Worm (Caenorhabditis elegans): ENCODE results near the gene nipa-1.

nipa-1 gene

DNA sequence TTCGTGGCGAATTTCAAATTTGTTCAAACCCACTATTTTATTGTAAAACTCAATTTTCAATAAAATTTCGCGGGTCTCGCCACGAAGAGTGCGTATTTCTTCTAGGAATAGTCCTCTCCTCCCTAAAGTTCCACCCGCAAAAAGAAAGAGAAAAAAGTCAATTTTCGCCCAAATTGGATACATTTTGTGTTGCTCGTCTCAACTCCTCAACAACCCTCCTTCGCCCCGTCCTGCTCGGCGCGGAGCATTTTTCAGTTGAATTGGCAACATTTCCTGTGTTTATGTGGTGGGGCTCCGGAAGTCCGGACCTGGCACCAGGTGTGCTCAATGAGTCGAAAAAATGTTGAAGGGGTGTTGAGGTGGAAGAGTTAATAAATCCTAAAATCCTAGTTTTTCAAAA lies 11.2 kb upstream of the nipa-1 start:
- TF ChIP-seq W03F9.2 (tag; optimal IDR thresholded peaks at IDR 0.05) (no peak), dao-5 (tag; optimal IDR thresholded peaks at IDR 0.05) (no peak), him-1 (tag; optimal IDR thresholded peaks at IDR 0.05) (no peak)

ce11 chrIII:3136325-3137001 lies 9.5 kb upstream of the nipa-1 start:
- TF ChIP-seq him-1 (tag; optimal IDR thresholded peaks at IDR 0.05) (no peak), W03F9.2 (tag; optimal IDR thresholded peaks at IDR 0.05) (no peak), dao-5 (tag; optimal IDR thresholded peaks at IDR 0.05) (no peak)

DNA sequence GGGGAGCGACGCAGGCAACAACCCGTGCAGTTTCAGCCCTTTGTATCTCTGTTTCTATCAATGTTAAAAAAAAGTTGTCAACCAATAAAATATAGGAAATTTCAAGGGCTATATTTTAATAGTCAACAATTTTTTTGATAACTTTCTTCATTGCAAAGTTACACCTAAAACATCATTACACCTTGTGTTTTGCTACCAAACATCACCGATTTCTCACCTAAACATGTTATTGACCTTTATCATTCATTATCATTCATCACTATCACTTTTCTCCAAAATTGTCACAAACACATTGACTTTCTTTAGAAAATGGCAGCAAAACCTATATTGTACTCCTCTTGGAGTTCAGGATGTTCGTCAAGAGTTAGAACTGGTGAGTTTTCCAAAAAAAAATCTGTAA lies 2.1 kb upstream of the nipa-1 start, which contains the start of gene Y53G8B.1:
Gene Y53G8B.1, plus strand, starts transcription at position 242 of the 400 bp plus-strand sequence.
- TF ChIP-seq W03F9.2 (tag; optimal IDR thresholded peaks at IDR 0.05) = no peak
- no peak for TF ChIP-seq him-1 (tag; optimal IDR thresholded peaks at IDR 0.05)
- TF ChIP-seq dao-5 (tag; optimal IDR thresholded peaks at IDR 0.05) = no peak

- peak; percentile 16 for TF ChIP-seq him-1 (tag; optimal IDR thresholded peaks at IDR 0.05)
- TF ChIP-seq dao-5 (tag; optimal IDR thresholded peaks at IDR 0.05) = no peak
Measured at ce11 chrIII:3127613-3128012, 689 bp upstream of the nipa-1 start.

- TF ChIP-seq him-1 (tag; optimal IDR thresholded peaks at IDR 0.05) (no peak), W03F9.2 (tag; optimal IDR thresholded peaks at IDR 0.05) (no peak), dao-5 (tag; optimal IDR thresholded peaks at IDR 0.05) (no peak)
Measured at ce11 chrIII:3124209-3124786, 2.6 kb downstream of the nipa-1 start.

DNA sequence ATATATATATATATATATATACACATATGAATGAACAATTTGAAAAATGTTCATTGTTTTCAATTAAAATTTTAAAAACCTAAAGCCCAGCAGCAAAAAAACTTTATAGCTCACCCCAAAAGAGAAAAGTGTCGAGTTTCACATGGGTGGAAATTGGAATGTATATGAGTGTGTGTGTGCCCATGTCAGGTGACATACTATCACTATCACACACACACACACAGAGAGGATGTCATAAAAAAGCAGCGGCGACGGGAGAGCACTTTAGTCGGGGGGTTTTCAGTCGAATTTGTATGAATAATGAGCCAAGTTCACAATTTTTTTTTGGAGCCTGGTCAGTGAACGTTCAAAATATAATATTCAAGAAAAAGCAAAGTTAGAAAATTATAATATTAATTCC lies 7.0 kb downstream of the nipa-1 start:
- TF ChIP-seq him-1 (tag; optimal IDR thresholded peaks at IDR 0.05) (no peak), dao-5 (tag; optimal IDR thresholded peaks at IDR 0.05) (no peak), W03F9.2 (tag; optimal IDR thresholded peaks at IDR 0.05) (no peak)

- TF ChIP-seq him-1 (tag; optimal IDR thresholded peaks at IDR 0.05) (no peak), dao-5 (tag; optimal IDR thresholded peaks at IDR 0.05) (no peak), W03F9.2 (tag; optimal IDR thresholded peaks at IDR 0.05) (no peak)
Measured at ce11 chrIII:3116969-3117368, 10.0 kb downstream of the nipa-1 start.

DNA sequence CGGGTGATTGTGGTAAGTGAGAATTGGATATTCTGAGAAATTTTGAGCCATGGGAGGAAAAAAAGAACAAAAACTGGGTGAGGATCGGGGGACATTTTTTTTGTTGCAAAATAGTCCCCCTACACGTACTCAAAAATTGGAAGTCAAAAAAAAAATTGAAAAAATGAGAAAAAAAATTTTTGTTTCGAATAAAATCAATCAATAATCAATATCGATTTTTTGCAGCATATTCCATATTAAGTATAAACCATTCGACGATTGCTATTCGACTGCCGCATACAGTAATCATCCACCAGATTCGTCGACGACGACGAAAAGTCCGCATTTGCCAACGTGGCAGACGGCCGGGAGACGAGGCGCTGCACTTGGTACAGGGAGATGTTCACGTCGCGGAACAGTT lies 14.3 kb downstream of the nipa-1 start:
- no peak for TF ChIP-seq W03F9.2 (tag; optimal IDR thresholded peaks at IDR 0.05)
- no peak for TF ChIP-seq him-1 (tag; optimal IDR thresholded peaks at IDR 0.05)

ce11 chrIII:3112001-3112400 lies 14.9 kb downstream of the nipa-1 start:
- TF ChIP-seq W03F9.2 (tag; optimal IDR thresholded peaks at IDR 0.05) = no peak
- no peak for TF ChIP-seq dao-5 (tag; optimal IDR thresholded peaks at IDR 0.05)
- no peak for TF ChIP-seq him-1 (tag; optimal IDR thresholded peaks at IDR 0.05)

ce11 chrIII:3111534-3111933 lies 15.4 kb downstream of the nipa-1 start:
- TF ChIP-seq W03F9.2 (tag; optimal IDR thresholded peaks at IDR 0.05) (no peak), him-1 (tag; optimal IDR thresholded peaks at IDR 0.05) (no peak), dao-5 (tag; optimal IDR thresholded peaks at IDR 0.05) (no peak)

DNA sequence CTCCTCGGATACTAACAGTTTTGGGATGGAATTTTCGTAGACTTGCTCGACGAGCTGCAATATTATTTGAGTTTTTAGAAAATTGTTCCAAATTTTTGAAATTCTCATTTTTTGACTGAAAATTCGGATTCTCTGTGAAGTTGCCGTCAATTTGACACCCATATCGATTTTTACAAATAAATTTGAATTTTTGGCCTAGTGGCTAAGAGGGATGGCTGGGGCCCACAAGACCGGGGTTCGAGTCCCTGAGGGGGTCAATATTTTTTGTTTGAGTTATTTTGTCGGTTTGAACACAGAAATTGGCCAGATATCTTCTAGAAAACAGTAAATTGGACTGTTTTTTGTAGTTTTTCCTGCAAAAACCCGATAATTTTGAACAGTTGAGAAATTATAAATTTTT lies 16.3 kb downstream of the nipa-1 start:
- TF ChIP-seq W03F9.2 (tag; optimal IDR thresholded peaks at IDR 0.05) (no peak), him-1 (tag; optimal IDR thresholded peaks at IDR 0.05) (no peak), dao-5 (tag; optimal IDR thresholded peaks at IDR 0.05) (no peak)

- no peak for TF ChIP-seq him-1 (tag; optimal IDR thresholded peaks at IDR 0.05)
- no peak for TF ChIP-seq W03F9.2 (tag; optimal IDR thresholded peaks at IDR 0.05)
- no peak for TF ChIP-seq dao-5 (tag; optimal IDR thresholded peaks at IDR 0.05)
Measured at ce11 chrIII:3109564-3109963, 17.4 kb downstream of the nipa-1 start.

DNA sequence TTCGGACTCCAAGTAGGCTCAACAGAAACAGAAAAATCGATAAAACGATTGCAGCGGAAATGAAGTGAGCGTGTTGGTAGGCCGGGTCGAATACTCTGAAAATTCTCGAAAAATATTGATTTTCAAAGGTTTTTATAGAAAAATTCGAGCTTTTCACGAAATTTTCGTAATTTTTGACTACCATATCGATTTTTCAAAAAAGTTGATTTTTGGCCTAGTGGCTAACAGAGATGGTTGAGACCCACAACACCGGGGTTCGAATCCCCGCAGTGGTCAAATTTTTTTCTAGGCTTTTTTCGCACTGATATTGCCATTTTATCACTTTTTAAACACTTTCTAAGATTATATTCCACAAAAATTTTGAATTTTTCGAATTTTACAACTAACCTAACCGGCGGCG lies 18.1 kb downstream of the nipa-1 start:
- no peak for TF ChIP-seq him-1 (tag; optimal IDR thresholded peaks at IDR 0.05)
- TF ChIP-seq dao-5 (tag; optimal IDR thresholded peaks at IDR 0.05) = no peak
- TF ChIP-seq W03F9.2 (tag; optimal IDR thresholded peaks at IDR 0.05) = no peak

DNA sequence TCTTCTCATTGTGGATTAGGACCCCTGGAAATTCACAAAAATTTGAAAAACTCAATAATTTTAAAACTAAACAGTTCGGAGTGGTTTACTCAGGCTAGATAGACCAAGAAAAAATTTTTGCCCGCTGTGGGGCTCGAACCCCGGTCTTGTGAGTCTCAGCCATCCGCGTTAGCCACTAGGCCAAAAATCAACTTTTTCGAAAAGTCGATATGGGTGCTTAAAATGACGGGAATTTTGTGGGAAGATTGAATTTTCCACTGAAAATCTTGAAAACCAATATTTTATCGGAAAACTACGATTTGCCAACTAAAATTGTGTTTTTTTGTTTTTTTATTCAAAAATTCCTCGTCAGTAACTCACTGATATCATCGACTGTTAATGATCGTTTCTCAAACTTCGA lies 19.4 kb downstream of the nipa-1 start:
- TF ChIP-seq W03F9.2 (tag; optimal IDR thresholded peaks at IDR 0.05) (no peak), him-1 (tag; optimal IDR thresholded peaks at IDR 0.05) (no peak), dao-5 (tag; optimal IDR thresholded peaks at IDR 0.05) (no peak)

ce11 chrIII:3106301-3106700 lies 20.6 kb downstream of the nipa-1 start:
- TF ChIP-seq him-1 (tag; optimal IDR thresholded peaks at IDR 0.05) (no peak), dao-5 (tag; optimal IDR thresholded peaks at IDR 0.05) (no peak), W03F9.2 (tag; optimal IDR thresholded peaks at IDR 0.05) (no peak)

Data from whole organism, L4/young adult.